Worm (Caenorhabditis elegans): ENCODE results near the gene pef-1.

The pef-1 gene

ce11 chrIII:926216-926615, at the start of gene pef-1:
TSS of gene pef-1 (minus strand) at chrIII:926316.
- TF ChIP-seq madf-2 (tag; optimal IDR thresholded peaks at IDR 0.05), result no peak
- TF ChIP-seq T23F11.4 (GFP tag; optimal IDR thresholded peaks at IDR 0.05), result no peak
- no peak for TF ChIP-seq sdc-2 (tag; optimal IDR thresholded peaks at IDR 0.05)
- no peak for TF ChIP-seq tbx-2 (tag; optimal IDR thresholded peaks at IDR 0.05)
- TF ChIP-seq hlh-30 (tag; optimal IDR thresholded peaks at IDR 0.05; ENCODE audit: insufficient read depth), result no peak
- no peak for TF ChIP-seq K02D7.2 (tag; optimal IDR thresholded peaks at IDR 0.05)
- no peak for TF ChIP-seq nhr-11 (tag; optimal IDR thresholded peaks at IDR 0.05)
- TF ChIP-seq hlh-15 (tag; optimal IDR thresholded peaks at IDR 0.05), result no peak
- TF ChIP-seq hlh-8 (tag; optimal IDR thresholded peaks at IDR 0.05), result no peak
- no peak for TF ChIP-seq pat-9 (tag; optimal IDR thresholded peaks at IDR 0.05)
- no peak for TF ChIP-seq tbx-7 (tag; optimal IDR thresholded peaks at IDR 0.05)

- TF ChIP-seq madf-2 (tag; optimal IDR thresholded peaks at IDR 0.05), result no peak
- TF ChIP-seq pag-3 (tag; optimal IDR thresholded peaks at IDR 0.05; ENCODE audit: borderline replicate concordance), result no peak
- peak; percentile 27 for TF ChIP-seq mec-3 (tag; optimal IDR thresholded peaks at IDR 0.05; ENCODE audit: borderline replicate concordance)
- no peak for TF ChIP-seq Y22D7AL.16 (tag; optimal IDR thresholded peaks at IDR 0.05)
- TF ChIP-seq ama-1 (optimal IDR thresholded peaks at IDR 0.05), result no peak
- no peak for TF ChIP-seq ceh-14 (tag; optimal IDR thresholded peaks at IDR 0.05)
Measured at ce11 chrIII:970928-971327, 44.8 kb upstream of the pef-1 start.

ce11 chrIII:966259-966658, 40.1 kb upstream of the pef-1 start:
- no peak for TF ChIP-seq tbx-7 (tag; optimal IDR thresholded peaks at IDR 0.05)
- TF ChIP-seq lin-11 (tag; optimal IDR thresholded peaks at IDR 0.05), result no peak
- no peak for TF ChIP-seq odd-2 (tag; optimal IDR thresholded peaks at IDR 0.05)
- no peak for TF ChIP-seq ceh-2 (tag; optimal IDR thresholded peaks at IDR 0.05)
- TF ChIP-seq rnt-1 (tag; optimal IDR thresholded peaks at IDR 0.05), result no peak
- no peak for TF ChIP-seq F13H6.1 (tag; optimal IDR thresholded peaks at IDR 0.05)
- no peak for TF ChIP-seq ceh-30 (tag; optimal IDR thresholded peaks at IDR 0.05)
- TF ChIP-seq dve-1 (tag; optimal IDR thresholded peaks at IDR 0.05), result no peak
- TF ChIP-seq zip-5 (tag; optimal IDR thresholded peaks at IDR 0.05), result no peak
- TF ChIP-seq ahr-1 (tag; optimal IDR thresholded peaks at IDR 0.05), result no peak
- no peak for TF ChIP-seq hlh-13 (GFP tag; optimal IDR thresholded peaks at IDR 0.05)
- no peak for TF ChIP-seq ztf-16 (tag; optimal IDR thresholded peaks at IDR 0.05)
- no peak for TF ChIP-seq K02D7.2 (tag; optimal IDR thresholded peaks at IDR 0.05)
- TF ChIP-seq ceh-45 (GFP tag; IDR thresholded peaks at IDR 0.05), result no peak

- TF ChIP-seq ceh-48 (tag; optimal IDR thresholded peaks at IDR 0.05), result no peak
- no peak for TF ChIP-seq K02D7.2 (tag; optimal IDR thresholded peaks at IDR 0.05)
- no peak for TF ChIP-seq ceh-34 (tag; optimal IDR thresholded peaks at IDR 0.05)
- TF ChIP-seq Y22D7AL.16 (tag; optimal IDR thresholded peaks at IDR 0.05), result no peak
Measured at ce11 chrIII:964637-965036, 38.5 kb upstream of the pef-1 start.

- TF ChIP-seq ceh-34 (tag; optimal IDR thresholded peaks at IDR 0.05), result no peak
- no peak for TF ChIP-seq K09A11.1 (tag; optimal IDR thresholded peaks at IDR 0.05; ENCODE audit: insufficient read depth)
- TF ChIP-seq nhr-232 (tag; optimal IDR thresholded peaks at IDR 0.05), result no peak
- TF ChIP-seq dmd-4 (tag; optimal IDR thresholded peaks at IDR 0.05; ENCODE audit: borderline replicate concordance), result no peak
- no peak for TF ChIP-seq rnt-1 (tag; optimal IDR thresholded peaks at IDR 0.05)
- no peak for TF ChIP-seq pag-3 (tag; optimal IDR thresholded peaks at IDR 0.05; ENCODE audit: borderline replicate concordance)
- TF ChIP-seq ceh-2 (tag; optimal IDR thresholded peaks at IDR 0.05), result no peak
- no peak for TF ChIP-seq tbx-7 (tag; optimal IDR thresholded peaks at IDR 0.05)
- TF ChIP-seq C08G9.2 (tag; optimal IDR thresholded peaks at IDR 0.05), result no peak
- no peak for TF ChIP-seq unc-42 (tag; optimal IDR thresholded peaks at IDR 0.05)
- no peak for TF ChIP-seq ceh-14 (tag; optimal IDR thresholded peaks at IDR 0.05)
- TF ChIP-seq elt-2 (tag; optimal IDR thresholded peaks at IDR 0.05), result no peak
- TF ChIP-seq ceh-48 (tag; optimal IDR thresholded peaks at IDR 0.05), result no peak
- no peak for TF ChIP-seq syd-9 (tag; optimal IDR thresholded peaks at IDR 0.05)
- TF ChIP-seq ref-2 (tag; optimal IDR thresholded peaks at IDR 0.05), result no peak
- no peak for TF ChIP-seq ceh-9 (tag; optimal IDR thresholded peaks at IDR 0.05)
- TF ChIP-seq zip-5 (tag; optimal IDR thresholded peaks at IDR 0.05), result no peak
Measured at ce11 chrIII:961948-962347, 35.8 kb upstream of the pef-1 start, which contains the start of gene fbxa-51. TSS of gene fbxa-51 (plus strand) at chrIII:962269.

Measured in whole organism, late embryonic.